Worm (Caenorhabditis elegans): ENCODE results near the gene M03C11.6.

M03C11.6 gene

ce11 chrIII:10376041-10376440, 47.8 kb downstream of the M03C11.6 start:
- TF ChIP-seq ztf-29 (GFP tag; IDR thresholded peaks at IDR 0.05) (no peak), med-1 (GFP tag; optimal IDR thresholded peaks at IDR 0.05; ENCODE audit: insufficient read depth) (no peak), T22C8.4 (GFP tag; IDR thresholded peaks at IDR 0.05) (no peak), ref-1 (GFP tag; conservative IDR thresholded peaks at IDR 0.05) (no peak), cog-1 (tag; optimal IDR thresholded peaks at IDR 0.05) (no peak), flt-1 (GFP tag; IDR thresholded peaks at IDR 0.05) (no peak), ztf-23 (GFP tag; IDR thresholded peaks at IDR 0.05) (no peak), klf-2 (GFP tag; conservative IDR thresholded peaks at IDR 0.05) (no peak), tab-1 (GFP tag; IDR thresholded peaks at IDR 0.05) (no peak)

ce11 chrIII:10373845-10374244, 50.0 kb downstream of the M03C11.6 start:
- no peak for TF ChIP-seq cog-1 (tag; optimal IDR thresholded peaks at IDR 0.05)
- TF ChIP-seq ztf-29 (GFP tag; IDR thresholded peaks at IDR 0.05): no peak
- no peak for TF ChIP-seq T22C8.4 (GFP tag; IDR thresholded peaks at IDR 0.05)
- no peak for TF ChIP-seq ref-1 (GFP tag; conservative IDR thresholded peaks at IDR 0.05)
- TF ChIP-seq ztf-23 (GFP tag; IDR thresholded peaks at IDR 0.05): no peak
- no peak for TF ChIP-seq klf-2 (GFP tag; conservative IDR thresholded peaks at IDR 0.05)
- TF ChIP-seq med-1 (GFP tag; optimal IDR thresholded peaks at IDR 0.05; ENCODE audit: insufficient read depth): no peak
- no peak for TF ChIP-seq tab-1 (GFP tag; IDR thresholded peaks at IDR 0.05)
- no peak for TF ChIP-seq flt-1 (GFP tag; IDR thresholded peaks at IDR 0.05)
